Fruit fly (Drosophila melanogaster) whole organism, adult: Measurements from ENCODE around the gene CG42449.
A peak's percentile ranks its signal among the peaks of the same experiment; 100 is the strongest.

Source experiments
- CG11617 ChIP-seq: fragments of 200-800 bp; sonication (Bioruptor generic); optimal IDR thresholded peaks from 2 replicates; lab custom pipeline; 2017; ENCODE audit warnings: mild to moderate bottlenecking, missing biosample characterization, missing genetic modification reagents, missing genetic modification characterization
- CG12768 ChIP-seq: fragments of 200-800 bp; sonication (Bioruptor generic); optimal IDR thresholded peaks from 2 replicates; lab custom pipeline; 2017; ENCODE audit warnings: missing biosample characterization, missing genetic modification characterization, mild to moderate bottlenecking, moderate library complexity, missing genetic modification reagents
- CG14711 ChIP-seq: fragments of 200-800 bp; sonication (Bioruptor generic); optimal IDR thresholded peaks from 2 replicates; lab custom pipeline; 2018; ENCODE audit warnings: missing biosample characterization, mild to moderate bottlenecking, missing genetic modification characterization, moderate library complexity
- CG1620 ChIP-seq: fragments of 200-800 bp; sonication (Bioruptor generic); optimal IDR thresholded peaks from 2 replicates; lab custom pipeline; 2016; ENCODE audit warnings: missing biosample characterization, missing genetic modification characterization
- CG33017 ChIP-seq: fragments of 200-800 bp; sonication (Bioruptor generic); optimal IDR thresholded peaks from 2 replicates; lab custom pipeline; 2018; ENCODE audit warnings: missing biosample characterization, mild to moderate bottlenecking, missing genetic modification characterization, moderate library complexity
- CG5204 ChIP-seq: fragments of 200-800 bp; sonication (Bioruptor generic); optimal IDR thresholded peaks from 2 replicates; lab custom pipeline; 2016; ENCODE audit warnings: missing biosample characterization, missing genetic modification characterization
- CG7045 ChIP-seq: fragments of 200-800 bp; sonication (Bioruptor generic); optimal IDR thresholded peaks from 2 replicates; lab custom pipeline; 2017; ENCODE audit warnings: missing biosample characterization, mild to moderate bottlenecking, missing genetic modification characterization
- CG7101 ChIP-seq: fragments of 200-800 bp; sonication (Bioruptor generic); optimal IDR thresholded peaks from 2 replicates; lab custom pipeline; 2018; ENCODE audit warnings: missing biosample characterization, mild to moderate bottlenecking, missing genetic modification characterization, moderate library complexity
- Clk ChIP-seq: fragments of 200-800 bp; sonication (Bioruptor generic); optimal IDR thresholded peaks from 2 replicates; lab custom pipeline; 2017; ENCODE audit warnings: missing biosample characterization, missing genetic modification characterization
- Crg-1 ChIP-seq: fragments of 200-800 bp; sonication (Bioruptor generic); optimal IDR thresholded peaks from 2 replicates; lab custom pipeline; 2016; ENCODE audit warnings: missing biosample characterization, missing genetic modification characterization
- Hr96 ChIP-seq: fragments of 200-800 bp; sonication (Bioruptor generic); optimal IDR thresholded peaks from 2 replicates; lab custom pipeline; 2016; ENCODE audit warnings: missing biosample characterization, missing genetic modification characterization
- Mnt ChIP-seq: fragments of 200-800 bp; sonication (Bioruptor generic); optimal IDR thresholded peaks from 2 replicates; lab custom pipeline; 2016; ENCODE audit warnings: missing biosample characterization, mild to moderate bottlenecking, missing genetic modification characterization
- bab1 ChIP-seq: fragments of 200-800 bp; sonication (Bioruptor generic); optimal IDR thresholded peaks from 3 replicates; lab custom pipeline; 2019; ENCODE audit warnings: missing biosample characterization, mild to moderate bottlenecking, missing genetic modification characterization, moderate library complexity
- cic ChIP-seq: fragments of 200-800 bp; sonication (Bioruptor generic); optimal IDR thresholded peaks from 2 replicates; lab custom pipeline; 2017; ENCODE audit warnings: missing biosample characterization, mild to moderate bottlenecking, missing genetic modification characterization, moderate library complexity
- cnc ChIP-seq, 2 experiments: fragments of >200 bp; optimal IDR thresholded peaks; 2 replicates each; lab custom pipeline; 2017
- kay ChIP-seq: fragments of 200-800 bp; sonication (Bioruptor generic); peaks from one replicate; lab custom pipeline; 2016; ENCODE audit warnings: missing biosample characterization, missing genetic modification characterization, borderline replicate concordance
- ovo ChIP-seq: fragments of 200-800 bp; sonication (Bioruptor generic); optimal IDR thresholded peaks from 2 replicates; lab custom pipeline; 2016; ENCODE audit warnings: missing biosample characterization, missing genetic modification characterization
- pad ChIP-seq: fragments of 200-800 bp; sonication (Bioruptor generic); optimal IDR thresholded peaks from 3 replicates; lab custom pipeline; 2017; ENCODE audit warnings: missing biosample characterization, missing genetic modification characterization, mild to moderate bottlenecking, moderate library complexity, missing genetic modification reagents
- tj ChIP-seq: fragments of 200-800 bp; sonication (Bioruptor generic); optimal IDR thresholded peaks from 3 replicates; lab custom pipeline; 2017; ENCODE audit warnings: missing biosample characterization, mild to moderate bottlenecking, missing genetic modification characterization, moderate library complexity
- toe ChIP-seq: fragments of 200-800 bp; sonication (Bioruptor generic); optimal IDR thresholded peaks from 2 replicates; lab custom pipeline; 2016; ENCODE audit warnings: missing biosample characterization, missing genetic modification characterization

Gene CG42449

dm6 chrX:5695035-5695434 is 12.0 kb downstream of the CG42449 start, which contains the start of gene CG3149:
Gene CG3149 (minus strand): TSS chrX:5695205.
- TF ChIP-seq cnc (optimal IDR thresholded peaks at IDR 0.05; lab: Kevin White, UChicago) (no peak), CG1620 (GFP tag; lab: Kevin White, UChicago) (no peak), bab1 (GFP tag; lab: Kevin White, UChicago) (peak; percentile 32), Hr96 (GFP tag; lab: Kevin White, UChicago) (no peak)

- TF ChIP-seq bab1 (GFP tag; lab: Kevin White, UChicago) (no peak), kay (GFP tag; lab: Kevin White, UChicago) (no peak), CG14711 (tag; lab: Kevin White, UChicago) (no peak), pad (GFP tag; lab: Kevin White, UChicago) (no peak), CG1620 (GFP tag; lab: Kevin White, UChicago) (no peak), CG5204 (GFP tag; lab: Kevin White, UChicago) (no peak), CG7045 (no peak), CG11617 (GFP tag; lab: Kevin White, UChicago) (no peak), Clk (no peak), CG7101 (tag; lab: Kevin White, UChicago) (no peak), toe (GFP tag; lab: Kevin White, UChicago) (no peak), cic (GFP tag; lab: Kevin White, UChicago) (no peak), ovo (GFP tag; lab: Kevin White, UChicago) (no peak)
Observed at dm6 chrX:5695958-5696357, 12.9 kb downstream of the CG42449 start.

dm6 chrX:5696436-5697022 is 13.5 kb downstream of the CG42449 start:
- TF ChIP-seq cic (GFP tag; lab: Kevin White, UChicago) = peak; percentile 29
- TF ChIP-seq ovo (GFP tag; lab: Kevin White, UChicago) = no peak
- peak; percentile 70 for TF ChIP-seq CG7101 (tag; lab: Kevin White, UChicago)
- TF ChIP-seq kay (GFP tag; lab: Kevin White, UChicago) = no peak
- TF ChIP-seq bab1 (GFP tag; lab: Kevin White, UChicago) = no peak
- TF ChIP-seq tj (GFP tag; lab: Kevin White, UChicago) = peak; percentile 51
- TF ChIP-seq CG7045 = peak; percentile 55
- TF ChIP-seq CG5204 (GFP tag; lab: Kevin White, UChicago) = peak; percentile 69
- TF ChIP-seq Crg-1 (GFP tag; lab: Kevin White, UChicago) = peak; percentile 56
- peak; percentile 26 for TF ChIP-seq Mnt (GFP tag; lab: Kevin White, UChicago)
- TF ChIP-seq CG14711 (tag; lab: Kevin White, UChicago) = peak; percentile 64
- peak; percentile 81 for TF ChIP-seq Hr96 (GFP tag; lab: Kevin White, UChicago)
- TF ChIP-seq CG33017 (tag; lab: Kevin White, UChicago) = peak; percentile 58
- peak; percentile 15 for TF ChIP-seq pad (GFP tag; lab: Kevin White, UChicago)
- peak; percentile 48 for TF ChIP-seq CG1620 (GFP tag; lab: Kevin White, UChicago)
- peak; percentile 59 for TF ChIP-seq CG12768 (GFP tag; lab: Kevin White, UChicago)
- peak; percentile 59 for TF ChIP-seq CG11617 (GFP tag; lab: Kevin White, UChicago)
- TF ChIP-seq Clk = peak; percentile 36
- peak; percentile 74 for TF ChIP-seq toe (GFP tag; lab: Kevin White, UChicago)
- no peak for TF ChIP-seq cnc (optimal IDR thresholded peaks at IDR 0.05; lab: Kevin White, UChicago)

dm6 chrX:5698087-5698727 is 15.2 kb downstream of the CG42449 start, which contains the start of gene AdamTS-B:
Gene AdamTS-B (plus strand): TSS chrX:5698557.
- TF ChIP-seq CG7045 = peak; percentile 18
- TF ChIP-seq CG11617 (GFP tag; lab: Kevin White, UChicago) = peak; percentile 50
- peak; percentile 19 for TF ChIP-seq CG1620 (GFP tag; lab: Kevin White, UChicago)
- no peak for TF ChIP-seq pad (GFP tag; lab: Kevin White, UChicago)
- peak; percentile 6 for TF ChIP-seq Hr96 (GFP tag; lab: Kevin White, UChicago)
- peak; percentile 7 for TF ChIP-seq tj (GFP tag; lab: Kevin White, UChicago)
- TF ChIP-seq CG7101 (tag; lab: Kevin White, UChicago) = peak; percentile 39
- no peak for TF ChIP-seq ovo (GFP tag; lab: Kevin White, UChicago)
- no peak for TF ChIP-seq cic (GFP tag; lab: Kevin White, UChicago)
- TF ChIP-seq Crg-1 (GFP tag; lab: Kevin White, UChicago) = no peak
- TF ChIP-seq Mnt (GFP tag; lab: Kevin White, UChicago) = no peak
- TF ChIP-seq CG14711 (tag; lab: Kevin White, UChicago) = peak; percentile 26
- TF ChIP-seq bab1 (GFP tag; lab: Kevin White, UChicago) = no peak
- no peak for TF ChIP-seq toe (GFP tag; lab: Kevin White, UChicago)
- TF ChIP-seq CG12768 (GFP tag; lab: Kevin White, UChicago) = no peak
- TF ChIP-seq CG33017 (tag; lab: Kevin White, UChicago) = peak; percentile 18

dm6 chrX:5699824-5700498 is 16.9 kb downstream of the CG42449 start:
- TF ChIP-seq Hr96 (GFP tag; lab: Kevin White, UChicago) (no peak), CG14711 (tag; lab: Kevin White, UChicago) (no peak), ovo (GFP tag; lab: Kevin White, UChicago) (no peak), Clk (no peak), tj (GFP tag; lab: Kevin White, UChicago) (no peak), CG1620 (GFP tag; lab: Kevin White, UChicago) (no peak), Crg-1 (GFP tag; lab: Kevin White, UChicago) (no peak), CG11617 (GFP tag; lab: Kevin White, UChicago) (no peak), kay (GFP tag; lab: Kevin White, UChicago) (no peak), CG7045 (no peak), CG12768 (GFP tag; lab: Kevin White, UChicago) (no peak), bab1 (GFP tag; lab: Kevin White, UChicago) (no peak), CG7101 (tag; lab: Kevin White, UChicago) (no peak), CG5204 (GFP tag; lab: Kevin White, UChicago) (no peak)
